Fruit fly (Drosophila melanogaster) whole organism, prepupa: ENCODE data around the gene CenB1A.

Experiments
- CG10669 ChIP-seq: fragments of 200-800 bp; sonication (Bioruptor generic); optimal IDR thresholded peaks from 3 replicates; lab custom pipeline; 2018; ENCODE audit warnings: missing biosample characterization, mild to moderate bottlenecking, missing genetic modification characterization, moderate library complexity
- CG11762 ChIP-seq: fragments of 200-800 bp; sonication (Bioruptor generic); optimal IDR thresholded peaks from 3 replicates; lab custom pipeline; 2016; ENCODE audit warnings: missing biosample characterization, missing genetic modification characterization; ENCODE audit not compliant: insufficient read depth
- CG15336 ChIP-seq: fragments of 200-800 bp; sonication (Bioruptor generic); IDR thresholded peaks from 2 replicates; pipeline ENCODE4 v1.3.6; 2022; ENCODE audit warnings: missing biosample characterization, missing genetic modification characterization
- CG1621 ChIP-seq: fragments of 200-800 bp; sonication (Bioruptor generic); optimal IDR thresholded peaks from 3 replicates; lab custom pipeline; 2018; ENCODE audit warnings: missing biosample characterization, mild to moderate bottlenecking, missing genetic modification characterization
- CG3032 ChIP-seq: fragments of 200-800 bp; optimal IDR thresholded peaks from 2 replicates; lab custom pipeline; 2019; ENCODE audit warnings: missing biosample characterization, mild to moderate bottlenecking, missing genetic modification characterization, moderate library complexity
- CG31627 ChIP-seq: fragments of 200-800 bp; sonication (Bioruptor generic); optimal IDR thresholded peaks from 3 replicates; lab custom pipeline; 2016; ENCODE audit warnings: missing biosample characterization, missing genetic modification characterization
- CG3919 ChIP-seq: fragments of 200-800 bp; sonication (Bioruptor generic); optimal IDR thresholded peaks from 3 replicates; lab custom pipeline; 2016; ENCODE audit warnings: missing biosample characterization, missing genetic modification characterization
- CG6163 ChIP-seq: fragments of 200-800 bp; sonication (Bioruptor generic); IDR thresholded peaks from 3 replicates; pipeline ENCODE4 v1.3.6; 2022; ENCODE audit warnings: missing biosample characterization, missing genetic modification characterization
- CG6276 ChIP-seq: fragments of 200-800 bp; sonication (Bioruptor generic); optimal IDR thresholded peaks from 2 replicates; lab custom pipeline; 2017; ENCODE audit warnings: missing biosample characterization, mild to moderate bottlenecking, missing genetic modification characterization
- CG6808 ChIP-seq: fragments of 200-800 bp; sonication (Bioruptor generic); optimal IDR thresholded peaks from 3 replicates; lab custom pipeline; 2017; ENCODE audit warnings: missing biosample characterization, missing genetic modification characterization, mild to moderate bottlenecking, moderate library complexity, missing genetic modification reagents
- CG6854 ChIP-seq: fragments of 200-800 bp; sonication (Bioruptor generic); optimal IDR thresholded peaks from 2 replicates; lab custom pipeline; 2017; ENCODE audit warnings: missing biosample characterization, mild to moderate bottlenecking, missing genetic modification characterization
- CG7368 ChIP-seq: fragments of 200-800 bp; sonication (Bioruptor generic); optimal IDR thresholded peaks from 3 replicates; lab custom pipeline; 2016; ENCODE audit warnings: missing biosample characterization, missing genetic modification characterization
- CG8119 ChIP-seq: fragments of 200-800 bp; sonication (Bioruptor generic); IDR thresholded peaks from 3 replicates; pipeline ENCODE4 v1.3.6; 2022; ENCODE audit warnings: missing biosample characterization, missing genetic modification characterization
- CG9139 ChIP-seq: fragments of 200-800 bp; sonication (Bioruptor generic); optimal IDR thresholded peaks from 3 replicates; lab custom pipeline; 2017; ENCODE audit warnings: missing biosample characterization, mild to moderate bottlenecking, missing genetic modification characterization
- Eip75B ChIP-seq: fragments of 200-800 bp; sonication (Bioruptor generic); optimal IDR thresholded peaks from 3 replicates; lab custom pipeline; 2016; ENCODE audit warnings: missing biosample characterization, missing genetic modification characterization
- Eip93F ChIP-seq: fragments of 200-800 bp; sonication (Bioruptor generic); optimal IDR thresholded peaks from 2 replicates; lab custom pipeline; 2016; ENCODE audit warnings: missing biosample characterization, mild to moderate bottlenecking, missing genetic modification characterization
- Ets21C ChIP-seq: fragments of 200-800 bp; sonication (Bioruptor generic); optimal IDR thresholded peaks from 3 replicates; lab custom pipeline; 2016; ENCODE audit warnings: missing biosample characterization, missing genetic modification characterization
- Ets96B ChIP-seq: fragments of 200-800 bp; optimal IDR thresholded peaks from 2 replicates; lab custom pipeline; 2019; ENCODE audit warnings: missing biosample characterization, mild to moderate bottlenecking, missing genetic modification characterization, moderate library complexity
- Gug ChIP-seq: fragments of 200-800 bp; sonication (Bioruptor generic); IDR thresholded peaks from 2 replicates; pipeline ENCODE4 v1.3.6; 2022; ENCODE audit warnings: missing biosample characterization, missing genetic modification characterization
- Hr38 ChIP-seq: sonication (Bioruptor generic); optimal IDR thresholded peaks from 2 replicates; lab custom pipeline; 2016; ENCODE audit warnings: missing biosample characterization, missing genetic modification characterization
- Hr39 ChIP-seq: fragments of 200-800 bp; sonication (Bioruptor generic); optimal IDR thresholded peaks from 2 replicates; lab custom pipeline; 2016; ENCODE audit warnings: missing biosample characterization, missing genetic modification characterization
- Hr4 ChIP-seq: fragments of 200-800 bp; sonication (Bioruptor generic); optimal IDR thresholded peaks from 3 replicates; lab custom pipeline; 2016; ENCODE audit warnings: missing biosample characterization, missing genetic modification characterization
- Met ChIP-seq: fragments of 200-800 bp; sonication (Bioruptor generic); optimal IDR thresholded peaks from 3 replicates; lab custom pipeline; 2016; ENCODE audit warnings: missing biosample characterization, missing genetic modification characterization
- OdsH ChIP-seq: fragments of 200-800 bp; sonication (Bioruptor generic); optimal IDR thresholded peaks from 3 replicates; lab custom pipeline; 2016; ENCODE audit warnings: missing biosample characterization, missing genetic modification characterization
- Sox102F ChIP-seq: fragments of 200-800 bp; sonication (Bioruptor generic); optimal IDR thresholded peaks from 2 replicates; lab custom pipeline; 2016; ENCODE audit warnings: missing biosample characterization, mild to moderate bottlenecking, missing genetic modification characterization
- acj6 ChIP-seq: fragments of 200-800 bp; sonication (Bioruptor generic); optimal IDR thresholded peaks from 3 replicates; lab custom pipeline; 2016; ENCODE audit warnings: missing biosample characterization, missing genetic modification characterization
- dac ChIP-seq: fragments of 200-800 bp; sonication (Bioruptor generic); optimal IDR thresholded peaks from 2 replicates; lab custom pipeline; 2017; ENCODE audit warnings: missing biosample characterization, mild to moderate bottlenecking, missing genetic modification characterization
- dsx ChIP-seq: fragments of 200-800 bp; optimal IDR thresholded peaks from 3 replicates; lab custom pipeline; 2019; ENCODE audit warnings: missing biosample characterization, mild to moderate bottlenecking, missing genetic modification characterization, moderate library complexity; ENCODE audit not compliant: poor library complexity, severe bottlenecking
- eg ChIP-seq: fragments of 200-800 bp; sonication (Bioruptor generic); IDR thresholded peaks from 3 replicates; pipeline ENCODE4 v1.3.6; 2022; ENCODE audit warnings: missing biosample characterization, missing genetic modification characterization
- fd85E ChIP-seq: fragments of 200-800 bp; sonication (Bioruptor generic); optimal IDR thresholded peaks from 3 replicates; lab custom pipeline; 2016; ENCODE audit warnings: missing biosample characterization, missing genetic modification characterization
- fkh ChIP-seq: fragments of 200-800 bp; sonication (Bioruptor generic); optimal IDR thresholded peaks from 3 replicates; lab custom pipeline; 2017; ENCODE audit warnings: missing biosample characterization, mild to moderate bottlenecking, missing genetic modification characterization, moderate library complexity
- net ChIP-seq: fragments of 200-800 bp; sonication (Bioruptor generic); optimal IDR thresholded peaks from 3 replicates; lab custom pipeline; 2016; ENCODE audit warnings: missing biosample characterization, missing genetic modification characterization
- pdm3 ChIP-seq: fragments of 200-800 bp; sonication (Bioruptor generic); optimal IDR thresholded peaks from 3 replicates; lab custom pipeline; 2016; ENCODE audit warnings: missing biosample characterization, missing genetic modification characterization
- spab ChIP-seq: fragments of 200-800 bp; sonication (Bioruptor generic); optimal IDR thresholded peaks from 2 replicates; lab custom pipeline; 2017; ENCODE audit warnings: missing biosample characterization, mild to moderate bottlenecking, missing genetic modification characterization, missing genetic modification reagents
- svp ChIP-seq: fragments of 200-800 bp; sonication (Bioruptor generic); peaks from one replicate; lab custom pipeline; 2016; ENCODE audit warnings: missing biosample characterization, missing genetic modification characterization
- vri ChIP-seq: fragments of 200-800 bp; sonication (Bioruptor generic); optimal IDR thresholded peaks from 3 replicates; lab custom pipeline; 2016; ENCODE audit warnings: missing biosample characterization, mild to moderate bottlenecking, missing genetic modification characterization

Gene CenB1A

dm6 chr3R:23117683-23118470 lies at the start of gene CenB1A, which contains the start of gene Rassf (continued):
- TF ChIP-seq acj6 (peak; percentile 46), Hr38 (GFP tag; lab: Kevin White, UChicago) (no peak), eg (GFP tag; lab: Robert Waterston, UW) (0 out of 3 replicates have a peak, but pooled peaks have one; percentile 30), CG6808 (GFP tag; lab: Kevin White, UChicago) (peak; percentile 29), Ets21C (GFP tag; lab: Kevin White, UChicago) (no peak), CG3032 (tag; lab: Kevin White, UChicago) (peak; percentile 35), Sox102F (GFP tag; lab: Kevin White, UChicago) (peak; percentile 12), fd85E (GFP tag; lab: Kevin White, UChicago) (no peak), Hr4 (GFP tag; lab: Kevin White, UChicago) (no peak), pdm3 (no peak)

- no peak for TF ChIP-seq CG7368
- no peak for TF ChIP-seq acj6
- TF ChIP-seq spab: no peak
- no peak for TF ChIP-seq Ets96B (tag; lab: Kevin White, UChicago)
- TF ChIP-seq dac (GFP tag; lab: Kevin White, UChicago): no peak
- no peak for TF ChIP-seq vri (GFP tag; lab: Kevin White, UChicago)
- no peak for TF ChIP-seq CG1621
- TF ChIP-seq net (GFP tag; lab: Kevin White, UChicago): no peak
- no peak for TF ChIP-seq CG8119
- no peak for TF ChIP-seq OdsH (GFP tag; lab: Kevin White, UChicago)
- no peak for TF ChIP-seq CG6854 (GFP tag; lab: Kevin White, UChicago)
- TF ChIP-seq CG6276 (GFP tag; lab: Kevin White, UChicago): no peak
- TF ChIP-seq Eip93F (GFP tag; lab: Kevin White, UChicago): no peak
- TF ChIP-seq Eip75B (GFP tag; lab: Kevin White, UChicago): no peak
Measured at dm6 chr3R:23074480-23074879, 43.7 kb upstream of the CenB1A start.

DNA sequence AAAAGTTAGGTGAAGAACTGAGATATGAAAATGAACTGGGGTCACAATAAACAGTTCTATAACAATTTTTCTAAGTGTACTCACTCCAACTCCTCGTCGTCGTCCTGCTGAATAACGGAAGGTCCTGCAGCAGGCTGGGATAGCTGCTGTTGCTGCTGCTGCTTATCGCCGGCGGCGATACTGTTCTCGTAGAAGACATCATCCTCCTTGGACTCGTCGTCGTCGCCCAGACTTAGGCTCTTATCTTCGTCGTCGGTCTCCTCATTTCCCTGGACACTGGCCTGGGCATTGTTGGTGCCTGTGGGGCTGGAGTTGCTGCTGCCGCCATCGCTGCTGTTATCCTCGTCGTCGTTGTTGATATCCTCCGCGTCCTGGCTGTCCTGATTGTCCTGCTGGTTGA lies 36.9 kb upstream of the CenB1A start:
- TF ChIP-seq svp (GFP tag; lab: Kevin White, UChicago): peak; percentile 45
- TF ChIP-seq vri (GFP tag; lab: Kevin White, UChicago): no peak

dm6 chr3R:23088252-23088651 lies 29.9 kb upstream of the CenB1A start:
- TF ChIP-seq CG6854 (GFP tag; lab: Kevin White, UChicago) (no peak), CG3919 (no peak), pdm3 (no peak)

DNA sequence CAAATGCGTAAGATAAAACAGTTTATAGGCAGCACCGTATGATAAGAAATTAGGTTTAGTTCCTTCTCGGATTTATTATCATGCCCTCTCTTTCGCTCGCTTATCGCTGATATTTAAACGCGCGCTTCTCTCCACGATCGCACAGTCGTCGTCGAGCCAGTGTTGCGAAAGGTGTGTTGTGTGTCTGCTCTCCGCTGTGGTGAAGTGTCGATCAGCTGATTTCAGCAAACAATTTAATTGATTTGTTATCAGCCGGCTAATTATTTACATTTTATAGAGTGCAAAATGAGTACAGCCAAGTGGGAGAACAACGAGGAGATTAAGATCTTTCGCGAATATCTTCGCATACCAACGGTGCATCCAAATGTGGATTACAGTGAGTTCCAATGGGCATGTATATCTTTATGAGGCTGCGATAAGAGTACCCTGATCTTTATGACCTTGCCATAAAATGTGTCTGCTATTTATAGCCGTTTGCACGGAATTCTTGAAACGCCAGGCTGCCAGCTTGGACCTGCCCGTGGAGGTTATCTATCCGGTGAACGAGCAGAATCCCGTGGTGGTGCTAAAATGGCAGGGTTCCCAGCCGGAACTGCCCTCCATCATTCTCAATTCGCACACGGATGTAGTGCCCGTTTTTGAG lies 26.5 kb upstream of the CenB1A start, which contains the start of the genes CG17110 and CG6726:
TSS of gene CG17110 (plus strand) at position 139 of the 643 bp plus-strand sequence.
TSS of gene CG6726 (plus strand) at position 139 of the 643 bp plus-strand sequence.
- TF ChIP-seq fd85E (GFP tag; lab: Kevin White, UChicago): no peak
- peak; percentile 4 for TF ChIP-seq CG6276 (GFP tag; lab: Kevin White, UChicago)
- no peak for TF ChIP-seq dsx
- peak; percentile 30 for TF ChIP-seq vri (GFP tag; lab: Kevin White, UChicago)
- no peak for TF ChIP-seq CG6163
- TF ChIP-seq Ets96B (tag; lab: Kevin White, UChicago): no peak
- no peak for TF ChIP-seq CG7368
- no peak for TF ChIP-seq CG31627 (GFP tag; lab: Kevin White, UChicago)
- TF ChIP-seq Hr4 (GFP tag; lab: Kevin White, UChicago): no peak
- TF ChIP-seq CG8119: no peak
- TF ChIP-seq svp (GFP tag; lab: Kevin White, UChicago): peak; percentile 97
- TF ChIP-seq Hr39 (GFP tag; lab: Kevin White, UChicago): no peak
- TF ChIP-seq CG11762 (GFP tag; lab: Kevin White, UChicago): no peak
- no peak for TF ChIP-seq CG15336 (GFP tag; lab: Robert Waterston, UW)
- peak; percentile 72 for TF ChIP-seq fkh (GFP tag; lab: Kevin White, UChicago)
- no peak for TF ChIP-seq Hr38 (GFP tag; lab: Kevin White, UChicago)
- no peak for TF ChIP-seq Met
- no peak for TF ChIP-seq CG10669
- no peak for TF ChIP-seq CG9139
- no peak for TF ChIP-seq Gug (GFP tag; lab: Robert Waterston, UW)
